Fruit fly (Drosophila melanogaster) whole organism, embryonic: ENCODE measurements around the gene sle.
A peak's percentile ranks its signal among the peaks of the same experiment; 100 is the strongest.
"Not testable (repeated sequence)": the region's sequence is repeated elsewhere in the genome, so short reads cannot be mapped to it uniquely, and the experiment has no call there.

Experiments used
- CG10267 ChIP-seq: fragments of 200-800 bp; sonication (Bioruptor generic); optimal IDR thresholded peaks from 2 replicates; lab custom pipeline; 2018; ENCODE audit warnings: missing biosample characterization, mild to moderate bottlenecking, missing genetic modification characterization, moderate library complexity
- CG10565 ChIP-seq: fragments of 200-800 bp; sonication (Bioruptor generic); optimal IDR thresholded peaks from 3 replicates; lab custom pipeline; 2016; ENCODE audit warnings: missing biosample characterization, mild to moderate bottlenecking, missing genetic modification characterization
- CG14965 ChIP-seq: fragments of 200-800 bp; sonication (Bioruptor generic); optimal IDR thresholded peaks from 2 replicates; lab custom pipeline; 2016; ENCODE audit warnings: missing biosample characterization, missing genetic modification characterization, borderline replicate concordance
- CG15479 ChIP-seq: fragments of 200-800 bp; sonication (Bioruptor generic); optimal IDR thresholded peaks from 3 replicates; lab custom pipeline; 2019; ENCODE audit warnings: missing biosample characterization, mild to moderate bottlenecking, missing genetic modification characterization, moderate library complexity
- CG17359 ChIP-seq: fragments of 200-800 bp; sonication (Bioruptor generic); optimal IDR thresholded peaks from 3 replicates; lab custom pipeline; 2018; ENCODE audit warnings: missing biosample characterization, mild to moderate bottlenecking, missing genetic modification characterization, moderate library complexity
- CG1832 ChIP-seq: fragments of 200-800 bp; sonication (Bioruptor generic); optimal IDR thresholded peaks from 2 replicates; lab custom pipeline; 2017; ENCODE audit warnings: missing biosample characterization, mild to moderate bottlenecking, missing genetic modification characterization, inconsistent platforms
- CG2129 ChIP-seq: fragments of 200-800 bp; sonication (Bioruptor generic); IDR thresholded peaks from 2 replicates; pipeline ENCODE4 v1.3.6; 2022; ENCODE audit warnings: missing biosample characterization, missing genetic modification characterization; ENCODE audit not compliant: partially characterized antibody
- CG34224 ChIP-seq: fragments of 200-800 bp; sonication (Bioruptor generic); IDR thresholded peaks from 3 replicates; pipeline ENCODE4 v1.3.6; 2022; ENCODE audit warnings: missing biosample characterization, missing genetic modification characterization; ENCODE audit not compliant: partially characterized antibody
- CG34422 ChIP-seq: fragments of 200-800 bp; sonication (Bioruptor generic); IDR thresholded peaks from 3 replicates; pipeline ENCODE4 v1.3.6; 2022; ENCODE audit warnings: missing biosample characterization, missing genetic modification characterization
- CG42726 ChIP-seq: fragments of 200-800 bp; sonication (Bioruptor generic); IDR thresholded peaks from 2 replicates; pipeline ENCODE4 v1.3.6; 2022; ENCODE audit warnings: missing biosample characterization, missing genetic modification characterization; ENCODE audit not compliant: partially characterized antibody
- CG6791 ChIP-seq: fragments of 200-800 bp; sonication (Bioruptor generic); IDR thresholded peaks from 3 replicates; pipeline ENCODE4 v1.3.6; 2022; ENCODE audit warnings: missing biosample characterization, missing genetic modification characterization; ENCODE audit not compliant: partially characterized antibody
- CG9609 ChIP-seq: fragments of 200-800 bp; sonication (Bioruptor generic); optimal IDR thresholded peaks from 3 replicates; lab custom pipeline; 2016; ENCODE audit warnings: missing biosample characterization, missing genetic modification characterization
- CHES-1-like ChIP-seq: fragments of 200-800 bp; sonication (Bioruptor generic); optimal IDR thresholded peaks from 2 replicates; lab custom pipeline; 2016; ENCODE audit warnings: missing biosample characterization, missing genetic modification characterization
- Dll ChIP-seq: fragments of 200-800 bp; sonication (Bioruptor generic); IDR thresholded peaks from 4 replicates; pipeline ENCODE4 v1.3.6; 2022; ENCODE audit warnings: missing biosample characterization, missing genetic modification characterization; ENCODE audit not compliant: partially characterized antibody
- Doc3 ChIP-seq: fragments of 200-800 bp; sonication (Bioruptor generic); IDR thresholded peaks from 3 replicates; pipeline ENCODE4 v1.3.6; 2022; ENCODE audit warnings: missing biosample characterization, missing genetic modification characterization; ENCODE audit not compliant: partially characterized antibody
- HmgD ChIP-seq: fragments of 200-800 bp; sonication (Bioruptor generic); optimal IDR thresholded peaks from 3 replicates; lab custom pipeline; 2016; ENCODE audit warnings: missing biosample characterization, missing genetic modification characterization
- HmgZ ChIP-seq: fragments of 200-800 bp; sonication (Bioruptor generic); optimal IDR thresholded peaks from 2 replicates; lab custom pipeline; 2018; ENCODE audit warnings: missing biosample characterization, mild to moderate bottlenecking, missing genetic modification characterization
- MTF-1 ChIP-seq: fragments of 200-800 bp; sonication (Bioruptor generic); optimal IDR thresholded peaks from 2 replicates; lab custom pipeline; 2018; ENCODE audit warnings: missing biosample characterization, mild to moderate bottlenecking, missing genetic modification characterization, borderline replicate concordance
- Mad ChIP-seq: fragments of 200-800 bp; sonication (Bioruptor generic); optimal IDR thresholded peaks from 2 replicates; lab custom pipeline; 2016; ENCODE audit warnings: missing biosample characterization, missing genetic modification characterization
- Med ChIP-seq: fragments of 200-800 bp; sonication (Bioruptor generic); peaks from one replicate; lab custom pipeline; 2016; ENCODE audit warnings: missing biosample characterization, missing genetic modification characterization, mild to moderate bottlenecking, inconsistent platforms, moderate library complexity
- NK7.1 ChIP-seq: fragments of 200-800 bp; sonication (Bioruptor generic); optimal IDR thresholded peaks from 3 replicates; lab custom pipeline; 2016; ENCODE audit warnings: missing biosample characterization, missing genetic modification characterization
- Opbp ChIP-seq: fragments of 200-800 bp; sonication (Bioruptor generic); IDR thresholded peaks from 3 replicates; pipeline ENCODE4 v1.3.6; 2022; ENCODE audit warnings: missing biosample characterization, missing genetic modification characterization; ENCODE audit not compliant: partially characterized antibody
- Pdp1 ChIP-seq, 2 experiments: fragments of 200-800 bp; sonication (Bioruptor generic); optimal IDR thresholded peaks; 3 replicates each; lab custom pipeline; 2016; ENCODE audit warnings: missing biosample characterization in 2 of 2, missing genetic modification characterization in 2 of 2, mild to moderate bottlenecking in 1 of 2, moderate library complexity in 1 of 2
- Rfx ChIP-seq: fragments of 200-800 bp; sonication (Bioruptor generic); IDR thresholded peaks from 2 replicates; pipeline ENCODE4 v1.3.6; 2022; ENCODE audit warnings: missing biosample characterization, missing genetic modification characterization
- Stat92E ChIP-seq, 3 experiments: fragments of >200 bp in 2 of 3; fragments of 200-800 bp in 1 of 3; sonication (Bioruptor generic) in 1 of 3; optimal IDR thresholded peaks; 2 replicates each; lab custom pipeline; 2017 to 2019; ENCODE audit warnings: missing biosample characterization in 3 of 3, missing genetic modification characterization in 3 of 3, mild to moderate bottlenecking in 1 of 3, moderate library complexity in 1 of 3
- bbx ChIP-seq: fragments of 200-800 bp; sonication (Bioruptor generic); IDR thresholded peaks from 2 replicates; pipeline ENCODE4 v1.3.6; 2022; ENCODE audit warnings: missing biosample characterization, missing genetic modification characterization; ENCODE audit not compliant: partially characterized antibody
- cg ChIP-seq: fragments of 200-800 bp; sonication (Bioruptor generic); optimal IDR thresholded peaks from 3 replicates; lab custom pipeline; 2019; ENCODE audit warnings: missing biosample characterization, mild to moderate bottlenecking, missing genetic modification characterization, moderate library complexity
- crp ChIP-seq, 2 experiments: fragments of 200-800 bp; sonication (Bioruptor generic); optimal IDR thresholded peaks; 2 replicates in 1 of 2; 3 replicates in 1 of 2; lab custom pipeline; 2017; ENCODE audit warnings: missing biosample characterization in 2 of 2, missing genetic modification characterization in 2 of 2, mild to moderate bottlenecking in 1 of 2, moderate library complexity in 1 of 2
- dm ChIP-seq: fragments of 200-800 bp; sonication (Bioruptor generic); optimal IDR thresholded peaks from 3 replicates; lab custom pipeline; 2016; ENCODE audit warnings: missing biosample characterization, missing genetic modification characterization
- dysf ChIP-seq: fragments of 200-800 bp; sonication (Bioruptor generic); IDR thresholded peaks from 3 replicates; pipeline ENCODE4 v1.3.6; 2022; ENCODE audit warnings: missing biosample characterization, missing genetic modification characterization
- hb ChIP-seq: fragments of 200-800 bp; sonication (Bioruptor generic); IDR thresholded peaks from 3 replicates; pipeline ENCODE4 v1.3.6; 2022; ENCODE audit warnings: missing biosample characterization, missing genetic modification characterization; ENCODE audit not compliant: partially characterized antibody
- nmo ChIP-seq: fragments of 200-800 bp; sonication (Bioruptor generic); optimal IDR thresholded peaks from 2 replicates; lab custom pipeline; 2018; ENCODE audit warnings: missing biosample characterization, mild to moderate bottlenecking, missing genetic modification characterization, moderate library complexity
- oc ChIP-seq: fragments of 200-800 bp; sonication (Bioruptor generic); optimal IDR thresholded peaks from 2 replicates; lab custom pipeline; 2018; ENCODE audit warnings: missing biosample characterization, mild to moderate bottlenecking, missing genetic modification characterization, moderate library complexity
- rib ChIP-seq: fragments of 200-800 bp; sonication (Bioruptor generic); IDR thresholded peaks from 2 replicates; pipeline ENCODE4 v1.3.6; 2022; ENCODE audit warnings: missing biosample characterization, missing genetic modification characterization
- vnd ChIP-seq: fragments of 200-800 bp; sonication (Bioruptor generic); IDR thresholded peaks from 3 replicates; pipeline ENCODE4 v1.3.6; 2022; ENCODE audit warnings: missing biosample characterization, missing genetic modification characterization; ENCODE audit not compliant: partially characterized antibody

The sle gene

dm6 chr3R:10330734-10331642 is 1.9 kb upstream of the sle start, which contains the start of the genes Bruce and CG12818 (continued):
- TF ChIP-seq HmgD (peak; percentile 48), CG10565 (GFP tag; lab: Kevin White, UChicago) (no peak), CG15479 (GFP tag; lab: Kevin White, UChicago) (peak; percentile 67), Stat92E (GFP tag; optimal IDR thresholded peaks at IDR 0.05; lab: Kevin White, UChicago) (peak in 1 of 3 experiments; percentile 50), rib (GFP tag; lab: Robert Waterston, UW) (0 out of 2 replicates have a peak, but pooled peaks have one; percentile 11), CG42726 (GFP tag; lab: Robert Waterston, UW) (peak; percentile 39; the same call in 1 of the 2 replicates), nmo (GFP tag; lab: Kevin White, UChicago) (no peak), vnd (GFP tag; lab: Robert Waterston, UW) (peak; percentile 78), CG17359 (tag; lab: Kevin White, UChicago) (no peak), CHES-1-like (GFP tag; lab: Kevin White, UChicago) (peak; percentile 47), CG6791 (GFP tag; lab: Robert Waterston, UW) (peak; percentile 76), bbx (peak; percentile 74), cg (GFP tag; lab: Kevin White, UChicago) (peak; percentile 71), crp (GFP tag; optimal IDR thresholded peaks at IDR 0.05; lab: Kevin White, UChicago) (peak in 1 of 2 experiments; percentile 68), Dll (GFP tag; lab: Robert Waterston, UW) (peak; percentile 82), CG34224 (GFP tag; lab: Robert Waterston, UW) (peak; percentile 68), oc (tag; lab: Kevin White, UChicago) (no peak), CG9609 (GFP tag; lab: Kevin White, UChicago) (peak; percentile 2), CG34422 (GFP tag; lab: Robert Waterston, UW) (peak; percentile 43; the same call in 1 of the 3 replicates), Opbp (GFP tag; lab: Robert Waterston, UW) (peak; percentile 58; the same call in 1 of the 3 replicates), Rfx (GFP tag; lab: Robert Waterston, UW) (peak; percentile 64), dm (GFP tag; lab: Kevin White, UChicago) (peak; percentile 66), HmgZ (tag; lab: Kevin White, UChicago) (no peak), Mad (GFP tag; lab: Kevin White, UChicago) (peak; percentile 13), CG10267 (tag; lab: Kevin White, UChicago) (peak; percentile 75), NK7.1 (peak; percentile 11), hb (peak; percentile 91), Doc3 (GFP tag; lab: Robert Waterston, UW) (peak; percentile 54; the same call in 2 of the 3 replicates), Pdp1 (GFP tag; optimal IDR thresholded peaks at IDR 0.05; lab: Kevin White, UChicago) (no peak), dysf (no peak), Med (GFP tag; lab: Kevin White, UChicago) (peak; percentile 60), CG2129 (peak; percentile 51)

- TF ChIP-seq CG1832 (GFP tag; lab: Kevin White, UChicago); CG14965 (GFP tag; lab: Kevin White, UChicago); MTF-1: not testable (repeated sequence)
Measured at dm6 chr3R:10338042-10338441, 5.1 kb downstream of the sle start, which contains the start of gene CG12592. TSS of gene CG12592 (plus strand) at chr3R:10338342.
